Fruit fly (Drosophila melanogaster): ENCODE measurements around the gene CG13258.

dm6 chr2L:16268869-16269231, 24.0 kb downstream of the CG13258 start:
- TF ChIP-seq CG14655 (GFP tag; optimal IDR thresholded peaks at IDR 0.05) (no peak), CG4496 (GFP tag; IDR thresholded peaks at IDR 0.05) (no peak), CG13204 (GFP tag; optimal IDR thresholded peaks at IDR 0.05) (no peak), CG12605 (GFP tag; IDR thresholded peaks at IDR 0.05) (no peak), CG8159 (tag; optimal IDR thresholded peaks at IDR 0.05) (no peak), CG10348 (GFP tag; IDR thresholded peaks at IDR 0.05) (no peak), fd96Ca (GFP tag; IDR thresholded peaks at IDR 0.05) (no peak), EcR (GFP tag; optimal IDR thresholded peaks at IDR 0.05) (no peak), CG17806 (tag; optimal IDR thresholded peaks at IDR 0.05) (no peak)

All from whole organism, pupa.